Worm (Caenorhabditis elegans) whole organism, dauer: ENCODE results near the gene Y14H12B.1.

ENCODE experiments used
- unc-62 ChIP-seq: sonication (generic microtip); optimal IDR thresholded peaks from 2 replicates; lab custom pipeline; 2017; ENCODE audit warnings: missing biosample characterization, missing genetic modification reagents, missing genetic modification characterization

Gene Y14H12B.1

DNA sequence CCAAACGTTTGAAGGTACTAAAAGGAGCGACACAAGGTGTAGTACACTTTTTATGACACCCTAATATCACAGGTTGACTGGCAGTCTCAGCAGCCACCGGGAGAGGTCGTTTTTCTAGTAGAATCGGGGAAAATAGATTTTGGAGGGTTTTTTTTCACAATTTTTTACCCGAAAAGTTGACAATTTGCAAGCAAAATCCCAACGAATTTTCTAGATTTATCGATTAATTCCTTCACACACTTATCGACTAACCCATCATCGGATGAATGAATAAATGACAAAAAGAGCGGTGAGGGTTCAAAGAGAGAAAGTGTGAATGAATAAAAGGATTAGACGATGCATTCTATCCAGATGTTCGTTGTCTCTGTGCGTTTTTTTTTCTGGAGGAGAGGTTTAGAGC is 21.7 kb downstream of the Y14H12B.1 start:
- TF ChIP-seq unc-62 (GFP tag; lab: Kevin White, UChicago): no peak

DNA sequence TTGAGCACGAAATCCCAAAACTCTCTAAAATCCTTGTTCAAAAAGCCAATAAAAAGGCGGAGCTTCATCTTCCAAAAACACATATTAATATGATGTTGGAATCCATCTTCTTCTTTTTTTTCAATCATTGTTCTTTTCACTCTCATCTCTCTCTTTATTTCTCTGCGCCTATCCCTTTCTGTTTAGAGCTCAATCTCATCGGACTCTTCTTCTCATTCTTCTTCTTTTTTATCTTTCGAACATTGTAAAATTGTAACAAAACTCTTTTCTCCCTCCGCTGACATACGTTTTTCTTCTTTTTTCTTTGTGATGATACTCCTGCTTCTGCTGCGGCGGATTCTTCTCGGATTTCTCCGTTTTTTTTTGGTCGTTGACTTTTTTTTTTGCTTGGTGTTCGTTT is 22.5 kb downstream of the Y14H12B.1 start:
- TF ChIP-seq unc-62 (GFP tag; lab: Kevin White, UChicago): no peak

DNA sequence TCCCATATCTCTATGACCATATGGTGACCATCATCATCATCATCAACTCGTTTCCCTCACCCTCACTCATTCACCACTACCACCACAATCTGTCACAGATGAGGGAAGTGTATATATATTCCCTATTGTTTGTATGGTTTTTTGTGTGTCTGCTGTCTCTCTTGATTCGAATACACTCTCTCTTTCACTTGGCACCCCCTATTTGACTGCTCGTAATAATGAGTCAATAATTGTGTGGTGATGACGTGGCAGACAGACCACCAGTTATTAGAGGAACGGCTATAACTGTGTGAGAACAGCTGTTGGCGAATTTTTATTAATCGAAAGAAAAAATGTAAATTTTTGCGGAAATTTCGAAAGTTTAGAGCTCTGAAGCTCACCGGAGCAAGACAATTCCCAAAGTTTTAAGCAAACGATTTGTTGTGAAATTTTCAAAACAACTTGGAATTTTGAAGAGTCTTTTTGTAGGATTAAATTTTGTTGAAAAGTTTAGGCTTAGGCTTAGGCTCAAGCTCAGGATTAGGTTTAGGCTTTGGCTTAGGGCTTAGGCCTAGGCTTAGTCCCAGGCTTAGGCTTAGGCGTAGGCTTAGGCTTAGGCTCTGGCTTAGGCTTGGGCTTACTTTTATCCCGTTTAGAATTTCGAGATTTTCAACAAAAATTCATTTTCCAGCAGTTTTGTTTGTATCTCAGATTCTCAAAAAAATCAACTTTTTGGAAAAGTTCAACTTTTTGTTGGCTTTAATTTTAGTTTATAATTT is 23.4 kb downstream of the Y14H12B.1 start:
- no peak for TF ChIP-seq unc-62 (GFP tag; lab: Kevin White, UChicago)

DNA sequence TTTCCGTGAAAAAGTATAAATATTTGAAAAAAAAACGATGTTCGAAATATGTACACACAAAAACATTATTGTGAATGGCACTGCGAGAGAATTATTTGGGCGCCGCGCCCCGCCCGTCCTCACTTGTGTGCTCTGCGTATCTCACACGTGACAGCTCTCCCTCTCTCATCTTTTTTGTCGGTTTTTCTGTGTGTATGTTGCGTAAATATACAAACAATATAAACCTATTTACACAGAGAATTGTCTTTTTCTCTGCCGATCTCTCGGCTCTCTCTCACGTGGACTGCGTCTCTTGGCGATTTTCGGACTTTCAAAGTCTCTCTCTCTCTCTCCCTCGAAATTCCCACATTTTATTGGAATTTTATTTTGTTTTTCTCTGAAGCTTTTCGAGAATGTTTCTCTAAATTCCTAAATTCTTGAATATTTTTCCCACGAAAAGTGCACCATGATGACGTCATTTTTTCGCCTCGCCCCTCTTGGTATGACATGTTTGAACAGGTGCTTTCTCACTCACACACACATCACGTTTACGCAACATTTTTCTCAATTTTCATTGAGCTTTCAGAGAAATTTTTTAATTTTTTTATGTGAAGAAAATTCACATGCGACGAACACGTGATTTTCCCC is 24.5 kb downstream of the Y14H12B.1 start:
- no peak for TF ChIP-seq unc-62 (GFP tag; lab: Kevin White, UChicago)

DNA sequence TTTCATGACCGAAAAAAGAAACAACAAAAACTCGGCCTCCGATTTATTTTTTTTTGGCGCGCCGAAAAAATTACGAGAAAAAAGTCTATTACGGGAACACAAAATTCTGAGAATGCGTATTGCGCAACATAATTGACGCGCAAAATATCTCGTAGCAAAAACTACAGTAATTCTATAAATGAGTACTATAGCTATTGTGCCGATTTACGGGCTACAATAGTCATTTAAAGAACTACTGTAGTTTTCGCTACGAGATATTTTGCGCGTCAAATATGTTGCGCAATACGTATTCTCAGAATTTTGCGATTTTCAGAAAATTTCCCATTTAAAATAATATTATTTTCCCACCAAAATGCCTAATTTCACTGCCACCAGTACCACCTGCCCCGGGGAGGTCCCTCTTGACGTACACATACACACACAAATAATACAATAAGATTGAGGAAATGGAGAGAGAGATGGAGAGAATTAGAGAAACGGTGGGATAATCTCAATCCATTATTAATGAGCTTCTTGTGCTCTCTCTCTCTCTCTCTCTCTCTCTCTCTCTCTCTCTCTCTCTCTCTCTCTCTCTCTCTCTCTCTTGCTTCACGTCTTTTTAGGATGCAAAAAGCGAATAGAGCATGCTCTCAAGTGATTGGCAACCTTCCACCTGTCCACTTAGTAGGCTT is 25.3 kb downstream of the Y14H12B.1 start:
- no peak for TF ChIP-seq unc-62 (GFP tag; lab: Kevin White, UChicago)

ce11 chrII:3960276-3960675 is 26.0 kb downstream of the Y14H12B.1 start:
- no peak for TF ChIP-seq unc-62 (GFP tag; lab: Kevin White, UChicago)

- no peak for TF ChIP-seq unc-62 (GFP tag; lab: Kevin White, UChicago)
These were observed 27.0 kb downstream of the Y14H12B.1 start for ce11 chrII:3961256-3961655.

- no peak for TF ChIP-seq unc-62 (GFP tag; lab: Kevin White, UChicago)
These were observed 30.1 kb downstream of the Y14H12B.1 start for ce11 chrII:3964302-3964885.

DNA sequence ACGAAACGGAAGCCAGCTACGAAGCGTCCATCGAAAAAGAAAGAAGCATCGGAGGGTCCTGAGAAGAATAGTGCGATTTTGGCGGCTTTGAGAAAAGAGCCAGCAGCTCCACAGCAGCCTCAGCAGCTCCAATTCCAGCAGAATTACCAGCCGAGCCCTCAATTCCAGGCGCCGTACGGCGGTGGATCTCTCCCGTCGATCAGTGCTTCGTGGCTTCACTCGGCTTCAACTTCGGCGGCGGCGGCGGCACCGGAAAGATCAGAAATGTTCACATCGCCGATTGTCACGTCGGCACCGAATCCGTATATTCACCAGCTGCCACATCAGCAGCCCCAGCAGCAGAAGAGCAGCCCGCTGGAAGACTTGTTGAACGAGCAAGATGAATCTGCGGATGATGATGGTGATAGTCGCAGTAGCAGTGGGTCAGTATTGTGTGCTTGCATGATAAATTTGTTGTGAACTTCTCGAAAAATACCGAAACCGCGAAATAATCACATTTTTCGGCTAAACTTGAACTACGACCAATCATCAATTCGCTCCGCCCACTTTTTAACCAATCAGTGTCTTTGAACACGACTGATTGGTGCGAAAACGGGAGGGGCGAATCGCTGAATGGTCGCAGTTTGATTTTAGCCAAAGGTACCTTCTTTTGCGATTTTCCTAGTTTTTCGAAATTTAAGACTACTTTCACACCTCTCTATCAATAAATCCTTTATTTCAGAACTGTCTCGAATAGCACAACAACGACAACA is 31.6 kb downstream of the Y14H12B.1 start:
- TF ChIP-seq unc-62 (GFP tag; lab: Kevin White, UChicago): no peak

ce11 chrII:3967061-3967460 is 32.8 kb downstream of the Y14H12B.1 start:
- no peak for TF ChIP-seq unc-62 (GFP tag; lab: Kevin White, UChicago)

- TF ChIP-seq unc-62 (GFP tag; lab: Kevin White, UChicago): no peak
These were observed 33.8 kb downstream of the Y14H12B.1 start for ce11 chrII:3968070-3968469.

DNA sequence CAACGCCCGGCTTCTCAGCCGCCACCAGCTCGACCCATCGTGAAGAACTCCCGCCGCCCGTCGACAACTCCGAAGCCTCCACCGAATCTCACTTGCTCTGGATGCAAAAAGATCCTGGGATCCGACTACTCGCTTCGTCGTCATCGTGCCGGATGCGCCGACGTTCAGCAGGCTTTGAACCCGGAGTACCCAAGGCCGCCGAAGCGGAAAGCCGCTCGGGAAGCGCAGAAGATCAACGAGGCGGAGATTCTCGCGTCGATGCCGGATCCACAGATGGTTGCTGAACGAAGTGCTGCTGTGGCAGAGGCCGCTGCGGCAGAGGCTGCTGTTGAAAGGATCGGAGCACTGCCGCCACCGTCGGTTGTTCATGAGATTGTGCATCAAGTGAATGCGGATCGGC is 34.6 kb downstream of the Y14H12B.1 start:
- TF ChIP-seq unc-62 (GFP tag; lab: Kevin White, UChicago): no peak

- TF ChIP-seq unc-62 (GFP tag; lab: Kevin White, UChicago): no peak
These were observed 37.9 kb downstream of the Y14H12B.1 start, which contains the start of gene K10G6.9 for ce11 chrII:3972153-3972552. Gene K10G6.9, plus strand, starts transcription at chrII:3972262.

ce11 chrII:3974953-3975352 is 40.7 kb downstream of the Y14H12B.1 start, which contains the start of gene cank-26:
Gene cank-26, minus strand, starts transcription at chrII:3975065.
- TF ChIP-seq unc-62 (GFP tag; lab: Kevin White, UChicago): no peak

DNA sequence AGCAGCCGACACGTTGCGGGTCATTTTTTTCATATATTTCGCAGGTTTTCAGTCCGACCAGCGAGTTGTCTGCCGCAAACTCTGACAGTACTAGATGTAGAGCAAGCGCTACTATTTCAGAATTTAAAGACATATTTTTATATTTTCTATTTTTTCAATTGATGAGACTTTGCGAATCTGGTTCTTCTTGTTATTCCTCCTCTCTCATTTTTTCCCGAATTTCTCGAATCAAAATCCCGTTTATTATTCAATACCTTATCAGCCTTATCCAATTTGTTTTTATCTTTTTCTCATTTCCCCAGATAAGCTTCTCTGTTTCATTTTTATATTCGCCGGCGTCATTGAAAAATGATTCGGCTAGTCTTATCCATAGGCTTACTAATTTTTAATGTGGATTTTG is 41.7 kb downstream of the Y14H12B.1 start, which contains the start of gene dos-2:
dos-2 (plus strand) TSS at position 301 of the 400 bp plus-strand sequence.
- TF ChIP-seq unc-62 (GFP tag; lab: Kevin White, UChicago): no peak
